Worm (Caenorhabditis elegans) whole organism, young adult: ENCODE results near the gene nfya-1.
A peak's percentile ranks its signal among the peaks of the same experiment; 100 is the strongest.

Experiments used
- B0035.1 ChIP-seq: sonication (generic microtip); optimal IDR thresholded peaks from 2 replicates; lab custom pipeline; 2016; ENCODE audit warnings: missing genetic modification characterization, mild to moderate bottlenecking, missing compliant biosample characterization, missing genotype, missing genetic modification reagents
- B0261.1 ChIP-seq: sonication (generic microtip); optimal IDR thresholded peaks from 2 replicates; lab custom pipeline; 2016; ENCODE audit warnings: mild to moderate bottlenecking, missing genetic modification characterization, moderate library complexity, missing compliant biosample characterization
- C17E4.6 ChIP-seq: fragments of 200-800 bp; sonication (Bioruptor generic); IDR thresholded peaks from 2 replicates; pipeline ENCODE4 v1.3.6; 2022; ENCODE audit warnings: missing genetic modification reagents, missing genetic modification characterization, missing compliant biosample characterization
- F10E7.11 ChIP-seq: sonication (generic microtip); optimal IDR thresholded peaks from 2 replicates; lab custom pipeline; 2017; ENCODE audit warnings: mild to moderate bottlenecking, missing genetic modification characterization, moderate library complexity, missing compliant biosample characterization
- F23B12.7 ChIP-seq: sonication (generic microtip); optimal IDR thresholded peaks from 2 replicates; lab custom pipeline; 2017; ENCODE audit warnings: missing genetic modification characterization, mild to moderate bottlenecking, missing compliant biosample characterization, antibody characterized with exemption, moderate library complexity; ENCODE audit not compliant: insufficient read depth
- F52B5.7 ChIP-seq: sonication (generic microtip); optimal IDR thresholded peaks from 2 replicates; lab custom pipeline; 2016; ENCODE audit warnings: mild to moderate bottlenecking, missing genetic modification characterization, missing compliant biosample characterization
- F55B11.4 ChIP-seq: sonication (generic microtip); optimal IDR thresholded peaks from 2 replicates; lab custom pipeline; 2016; ENCODE audit warnings: missing compliant biosample characterization, missing genetic modification characterization, borderline replicate concordance; ENCODE audit not compliant: insufficient read depth
- K11D2.4 ChIP-seq: fragments of 200-800 bp; sonication (Bioruptor generic); IDR thresholded peaks from 2 replicates; pipeline ENCODE4 v1.3.6; 2022; ENCODE audit warnings: missing genetic modification reagents, missing genetic modification characterization, missing compliant biosample characterization
- aptf-2 ChIP-seq: fragments of 200-800 bp; sonication (Bioruptor generic); conservative IDR thresholded peaks from 2 replicates; pipeline ENCODE4 v1.3.6; 2022; ENCODE audit warnings: missing genetic modification reagents, missing genetic modification characterization, missing compliant biosample characterization
- atf-7 ChIP-seq: sonication (generic microtip); optimal IDR thresholded peaks from 2 replicates; lab custom pipeline; 2017; ENCODE audit warnings: mild to moderate bottlenecking, missing genetic modification characterization, missing compliant biosample characterization
- ccch-3 ChIP-seq: fragments of 200-800 bp; sonication (Bioruptor generic); optimal IDR thresholded peaks from 2 replicates; lab custom pipeline; 2018; ENCODE audit warnings: mild to moderate bottlenecking, missing genetic modification characterization, missing compliant biosample characterization
- cebp-1 ChIP-seq, 2 experiments: fragments of 200-800 bp in 1 of 2; sonication (Bioruptor generic) in 1 of 2; sonication (generic microtip) in 1 of 2; IDR thresholded peaks in 1 of 2; optimal IDR thresholded peaks in 1 of 2; 2 replicates each; pipeline versions ENCODE4 v1.3.6 to Lab custom; 2017 to 2022; ENCODE audit warnings: missing compliant biosample characterization in 2 of 2, missing genetic modification characterization in 2 of 2, mild to moderate bottlenecking in 1 of 2, missing genetic modification reagents in 1 of 2, moderate library complexity in 1 of 2
- dox-1 ChIP-seq: fragments of 200-800 bp; sonication (Bioruptor generic); IDR thresholded peaks from 2 replicates; pipeline ENCODE4 v1.3.6; 2022; ENCODE audit warnings: missing genetic modification reagents, missing genetic modification characterization, missing compliant biosample characterization
- dpff-1 ChIP-seq: sonication (generic microtip); optimal IDR thresholded peaks from 2 replicates; lab custom pipeline; 2017; ENCODE audit warnings: mild to moderate bottlenecking, missing genetic modification characterization, missing compliant biosample characterization
- hsf-1 ChIP-seq: fragments of 200-800 bp; sonication (Bioruptor generic); IDR thresholded peaks from 2 replicates; pipeline ENCODE4 v1.3.6; 2022; ENCODE audit warnings: missing genetic modification reagents, missing genetic modification characterization, missing compliant biosample characterization
- lin-26 ChIP-seq: fragments of 200-800 bp; sonication (Bioruptor generic); IDR thresholded peaks from 2 replicates; pipeline ENCODE4 v1.3.6; 2022; ENCODE audit warnings: missing genetic modification reagents, missing genetic modification characterization, missing compliant biosample characterization
- madf-3 ChIP-seq: fragments of 200-800 bp; sonication (Bioruptor generic); IDR thresholded peaks from 2 replicates; pipeline ENCODE4 v1.3.6; 2022; ENCODE audit warnings: missing genetic modification reagents, missing genetic modification characterization, missing compliant biosample characterization
- mxl-1 ChIP-seq: sonication (generic microtip); optimal IDR thresholded peaks from 2 replicates; lab custom pipeline; 2016; ENCODE audit warnings: missing genetic modification characterization, missing compliant biosample characterization
- nhr-179 ChIP-seq: sonication (generic microtip); optimal IDR thresholded peaks from 2 replicates; lab custom pipeline; 2016; ENCODE audit warnings: mild to moderate bottlenecking, missing genetic modification characterization, missing compliant biosample characterization
- nhr-80 ChIP-seq: sonication (generic microtip); optimal IDR thresholded peaks from 2 replicates; lab custom pipeline; 2016; ENCODE audit warnings: missing genetic modification characterization, missing compliant biosample characterization
- rcor-1 ChIP-seq: fragments of 200-800 bp; sonication (Bioruptor generic); IDR thresholded peaks from 2 replicates; pipeline ENCODE4 v1.3.6; 2022; ENCODE audit warnings: missing genetic modification reagents, missing genetic modification characterization, missing compliant biosample characterization
- repo-1 ChIP-seq: sonication (generic microtip); optimal IDR thresholded peaks from 2 replicates; lab custom pipeline; 2017; ENCODE audit warnings: mild to moderate bottlenecking, missing genetic modification characterization, missing compliant biosample characterization
- rpc-1 ChIP-seq, 2 experiments: fragments of 150-350 bp in 1 of 2; sonication (generic microtip) in 1 of 2; optimal IDR thresholded peaks; 2 replicates each; lab custom pipeline; 2014 to 2018; ENCODE audit warnings: missing biosample characterization in 1 of 2, missing genetic modification characterization in 1 of 2, missing genetic modification reagents in 1 of 2, missing genotype in 1 of 2
- snpc-1.1 ChIP-seq: sonication (generic microtip); optimal IDR thresholded peaks from 2 replicates; lab custom pipeline; 2017; ENCODE audit warnings: missing genetic modification characterization, mild to moderate bottlenecking, missing compliant biosample characterization, antibody characterized with exemption, moderate library complexity, missing genotype, missing genetic modification reagents; ENCODE audit not compliant: insufficient read depth
- snpc-1.3 ChIP-seq: sonication (generic microtip); optimal IDR thresholded peaks from 2 replicates; lab custom pipeline; 2017; ENCODE audit warnings: missing genetic modification characterization, mild to moderate bottlenecking, missing compliant biosample characterization, antibody characterized with exemption, moderate library complexity, missing genotype, missing genetic modification reagents; ENCODE audit not compliant: insufficient read depth
- sptf-2 ChIP-seq: fragments of 200-800 bp; sonication (Bioruptor generic); optimal IDR thresholded peaks from 2 replicates; lab custom pipeline; 2018; ENCODE audit warnings: mild to moderate bottlenecking, missing genetic modification characterization, missing compliant biosample characterization
- tbp1 ChIP-seq: fragments of 200-800 bp; sonication (Bioruptor generic); optimal IDR thresholded peaks from 2 replicates; lab custom pipeline; 2018; ENCODE audit warnings: mild to moderate bottlenecking, missing genetic modification characterization, missing compliant biosample characterization
- unc-62 ChIP-seq: fragments of 150-350 bp; optimal IDR thresholded peaks from 2 replicates; lab custom pipeline; 2014; ENCODE audit warnings: missing biosample characterization, missing genetic modification reagents, missing genetic modification characterization
- xnd-1 ChIP-seq: sonication (generic microtip); optimal IDR thresholded peaks from 2 replicates; lab custom pipeline; 2016; ENCODE audit warnings: missing genotype, missing genetic modification reagents, missing genetic modification characterization, missing compliant biosample characterization
- ztf-18 ChIP-seq: sonication (generic microtip); optimal IDR thresholded peaks from 2 replicates; lab custom pipeline; 2016; ENCODE audit warnings: missing genotype, mild to moderate bottlenecking, missing genetic modification characterization, missing compliant biosample characterization
- ztf-25 ChIP-seq: fragments of 200-800 bp; sonication (Bioruptor generic); IDR thresholded peaks from 2 replicates; pipeline ENCODE4 v1.3.6; 2022; ENCODE audit warnings: missing genetic modification reagents, missing genetic modification characterization, missing compliant biosample characterization
- ztf-6 ChIP-seq: fragments of 200-800 bp; sonication (Bioruptor generic); IDR thresholded peaks from 2 replicates; pipeline ENCODE4 v1.3.6; 2022; ENCODE audit warnings: missing genetic modification reagents, missing genetic modification characterization, missing compliant biosample characterization

Gene nfya-1

ce11 chrX:11983576-11984061 is 37.0 kb upstream of the nfya-1 start, which contains the start of gene C49F5.3:
TSS of gene C49F5.3 (minus strand) at chrX:11983626.
- TF ChIP-seq aptf-2, result peak; percentile 97
- no peak for TF ChIP-seq dox-1

- TF ChIP-seq tbp1 (GFP tag; lab: Kevin White, UChicago), result no peak
- no peak for TF ChIP-seq F55B11.4 (tag; lab: Kevin White, UChicago)
- no peak for TF ChIP-seq xnd-1
- no peak for TF ChIP-seq ztf-25 (GFP tag; lab: Robert Waterston, UW)
- TF ChIP-seq F52B5.7, result no peak
- no peak for TF ChIP-seq madf-3 (GFP tag; lab: Robert Waterston, UW)
- no peak for TF ChIP-seq ztf-18 (tag; lab: Kevin White, UChicago)
- TF ChIP-seq lin-26 (GFP tag; lab: Robert Waterston, UW), result no peak
- no peak for TF ChIP-seq ztf-6 (GFP tag; lab: Robert Waterston, UW)
- TF ChIP-seq C17E4.6 (GFP tag; lab: Robert Waterston, UW), result no peak
- TF ChIP-seq nhr-80 (tag; lab: Kevin White, UChicago), result no peak
- TF ChIP-seq nhr-179 (tag; lab: Kevin White, UChicago), result no peak
- TF ChIP-seq F10E7.11, result no peak
- no peak for TF ChIP-seq sptf-2 (GFP tag; lab: Kevin White, UChicago)
- TF ChIP-seq dpff-1, result no peak
- no peak for TF ChIP-seq B0261.1 (tag; lab: Kevin White, UChicago)
- TF ChIP-seq hsf-1 (GFP tag; lab: Robert Waterston, UW), result no peak
- TF ChIP-seq ccch-3 (GFP tag; lab: Kevin White, UChicago), result no peak
- no peak for TF ChIP-seq cebp-1 (GFP tag; IDR thresholded peaks at IDR 0.05; lab: Robert Waterston, UW)
- no peak for TF ChIP-seq cebp-1 (tag; optimal IDR thresholded peaks at IDR 0.05; lab: Kevin White, UChicago)
- TF ChIP-seq, all 124 proteins: peak for 0
Observed at ce11 chrX:11982065-11982464, 35.4 kb upstream of the nfya-1 start, which contains the start of gene nhr-167. TSS of gene nhr-167 (minus strand) at chrX:11982085.

ce11 chrX:11974629-11975085 is 28.0 kb upstream of the nfya-1 start, which contains the start of gene set-6:
TSS of gene set-6 (minus strand) at chrX:11974679.
- TF ChIP-seq atf-7 (tag; lab: Kevin White, UChicago) (no peak), snpc-1.1 (tag; lab: Kevin White, UChicago) (no peak), rcor-1 (no peak), rpc-1 (optimal IDR thresholded peaks at IDR 0.05; lab: Kevin White, UChicago) (no peak), rpc-1 (tag; optimal IDR thresholded peaks at IDR 0.05; lab: Kevin White, UChicago) (no peak), mxl-1 (tag; lab: Kevin White, UChicago) (no peak), unc-62 (GFP tag; lab: Kevin White, UChicago) (no peak), snpc-1.3 (tag; lab: Kevin White, UChicago) (no peak), tbp1 (GFP tag; lab: Kevin White, UChicago) (no peak)

ce11 chrX:11971323-11971722 is 24.7 kb upstream of the nfya-1 start:
- no peak for TF ChIP-seq snpc-1.1 (tag; lab: Kevin White, UChicago)
- peak; percentile 6 for TF ChIP-seq repo-1

ce11 chrX:11969554-11969953 is 22.9 kb upstream of the nfya-1 start:
- TF ChIP-seq cebp-1 (GFP tag; IDR thresholded peaks at IDR 0.05; lab: Robert Waterston, UW) (no peak), cebp-1 (tag; optimal IDR thresholded peaks at IDR 0.05; lab: Kevin White, UChicago) (no peak), F23B12.7 (tag; lab: Kevin White, UChicago) (no peak), B0035.1 (tag; lab: Kevin White, UChicago) (no peak), nhr-80 (tag; lab: Kevin White, UChicago) (no peak), K11D2.4 (peak; percentile 29; the same call in 1 of the 2 replicates)
